Worm (Caenorhabditis elegans): ENCODE results near the gene pink-1.

ce11 chrII:5374967-5375366 is 20.5 kb downstream of the pink-1 start, which contains the start of gene algn-2:
- TF ChIP-seq unc-62 (GFP tag; optimal IDR thresholded peaks at IDR 0.05 in 1 of 2) (no peak), unc-62 (tag; optimal IDR thresholded peaks at IDR 0.05) (no peak), nhr-10 (tag; optimal IDR thresholded peaks at IDR 0.05) (no peak), pha-4 (GFP tag; IDR thresholded peaks at IDR 0.05) (no peak), pha-4 (tag; optimal IDR thresholded peaks at IDR 0.05) (no peak), T20F7.1 (GFP tag; optimal IDR thresholded peaks at IDR 0.05) (no peak), nhr-237 (tag; optimal IDR thresholded peaks at IDR 0.05) (no peak), lin-13 (GFP tag; optimal IDR thresholded peaks at IDR 0.05) (no peak), ceh-62 (tag; optimal IDR thresholded peaks at IDR 0.05) (no peak), mep-1 (tag; optimal IDR thresholded peaks at IDR 0.05) (no peak)

All from whole organism, L4 larva.